1 fruit fly cellular context compared by ENCODE assay signal in the genomic region with DNA sequence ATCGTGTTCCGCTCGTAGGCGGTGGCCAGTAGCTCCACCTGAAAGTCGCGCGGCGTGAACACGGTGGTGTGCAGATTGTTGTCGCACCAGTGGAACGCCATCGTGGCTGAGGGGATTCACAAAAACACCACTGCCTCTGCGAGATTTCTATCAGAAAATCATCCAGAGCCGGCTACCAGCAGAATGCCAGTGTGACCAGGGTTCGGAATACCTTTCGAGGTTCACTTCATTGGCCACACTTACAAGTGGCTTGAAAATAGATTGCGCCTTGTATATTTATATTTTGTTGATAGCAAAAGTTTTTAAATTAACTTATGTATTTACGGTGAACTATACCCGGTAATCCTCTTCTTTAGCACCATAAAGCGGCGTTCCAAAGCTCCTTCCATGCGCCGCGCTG.
TF ChIP-seq lines count a peak whose summit lies in the region.

Dcr-1 (minus strand) TSS at position 162 of the 400 bp plus-strand sequence.
CG6985 (plus strand) TSS at position 221 of the 400 bp plus-strand sequence.

TF ChIP-seq in whole organism, embryonic, 481 proteins besides CTCF, POLR2A, EP300 and RAD21 (continued from another document and continues in another):
- TF ChIP-seq bab2 (GFP tag; optimal IDR thresholded peaks at IDR 0.05; lab: Kevin White, UChicago): no peak
- peak; percentile 81 for TF ChIP-seq E2f2 (GFP tag; IDR thresholded peaks at IDR 0.05; lab: Robert Waterston, UW)
- 0 out of 4 replicates have a peak, but pooled peaks have one; percentile 23 for TF ChIP-seq Dll (GFP tag; IDR thresholded peaks at IDR 0.05; lab: Robert Waterston, UW; ENCODE audit: partially characterized antibody)
- TF ChIP-seq pzg (GFP tag; optimal IDR thresholded peaks at IDR 0.05; lab: Kevin White, UChicago): peak; percentile 42
- no peak for TF ChIP-seq CG12299 (tag; optimal IDR thresholded peaks at IDR 0.05; lab: Kevin White, UChicago)
- TF ChIP-seq ase (GFP tag; IDR thresholded peaks at IDR 0.05; lab: Robert Waterston, UW): no peak
- TF ChIP-seq CG2129 (GFP tag; IDR thresholded peaks at IDR 0.05; lab: Robert Waterston, UW; ENCODE audit: partially characterized antibody): no peak
- TF ChIP-seq CG6683 (GFP tag; optimal IDR thresholded peaks at IDR 0.05; lab: Kevin White, UChicago): no peak
- no peak for TF ChIP-seq eve (GFP tag; optimal IDR thresholded peaks at IDR 0.05; lab: Kevin White, UChicago)
- no peak for TF ChIP-seq bcd (GFP tag; optimal IDR thresholded peaks at IDR 0.05; lab: Kevin White, UChicago)
- no peak for TF ChIP-seq fd102C (GFP tag; optimal IDR thresholded peaks at IDR 0.05; lab: Kevin White, UChicago)
- no peak for TF ChIP-seq Xbp1 (GFP tag; optimal IDR thresholded peaks at IDR 0.05; lab: Kevin White, UChicago)
- TF ChIP-seq gcm2 (GFP tag; optimal IDR thresholded peaks at IDR 0.05; lab: Kevin White, UChicago): no peak
- no peak for TF ChIP-seq zen (tag; optimal IDR thresholded peaks at IDR 0.05; lab: Kevin White, UChicago)
- TF ChIP-seq CG16813 (GFP tag; IDR thresholded peaks at IDR 0.05; lab: Robert Waterston, UW; ENCODE audit: partially characterized antibody): no peak
- no peak for TF ChIP-seq E2f1 (GFP tag; IDR thresholded peaks at IDR 0.05; lab: Robert Waterston, UW)
- no peak for TF ChIP-seq Bgb (GFP tag; IDR thresholded peaks at IDR 0.05; lab: Robert Waterston, UW; ENCODE audit: partially characterized antibody)
- TF ChIP-seq Hsf (GFP tag; optimal IDR thresholded peaks at IDR 0.05; lab: Kevin White, UChicago): no peak
- TF ChIP-seq Hmr (GFP tag; optimal IDR thresholded peaks at IDR 0.05; lab: Kevin White, UChicago): no peak
- no peak for TF ChIP-seq gt (GFP tag; IDR thresholded peaks at IDR 0.05; lab: Robert Waterston, UW)
- no peak for TF ChIP-seq caup (GFP tag; optimal IDR thresholded peaks at IDR 0.05; lab: Kevin White, UChicago; ENCODE audit: severe bottlenecking)
- TF ChIP-seq Camta (GFP tag; optimal IDR thresholded peaks at IDR 0.05; lab: Kevin White, UChicago): no peak
- TF ChIP-seq Tbp (GFP tag; optimal IDR thresholded peaks at IDR 0.05; lab: Kevin White, UChicago): no peak
- TF ChIP-seq vnd (GFP tag; IDR thresholded peaks at IDR 0.05; lab: Robert Waterston, UW; ENCODE audit: partially characterized antibody): peak; percentile 29; the same call in 1 of the 3 replicates
- TF ChIP-seq CG13775 (GFP tag; optimal IDR thresholded peaks at IDR 0.05; lab: Kevin White, UChicago): no peak
- TF ChIP-seq Taf1 (GFP tag; IDR thresholded peaks at IDR 0.05; lab: Robert Waterston, UW): no peak
- TF ChIP-seq Drgx (GFP tag; IDR thresholded peaks at IDR 0.05; lab: Robert Waterston, UW): no peak
- peak; percentile 40 for TF ChIP-seq CG13287 (GFP tag; IDR thresholded peaks at IDR 0.05; lab: Robert Waterston, UW; ENCODE audit: partially characterized antibody)
- TF ChIP-seq CG12942 (GFP tag; optimal IDR thresholded peaks at IDR 0.05; lab: Kevin White, UChicago): no peak
- TF ChIP-seq mam (GFP tag; optimal IDR thresholded peaks at IDR 0.05; lab: Kevin White, UChicago): no peak
- no peak for TF ChIP-seq Eip74EF (GFP tag; optimal IDR thresholded peaks at IDR 0.05; lab: Kevin White, UChicago)
- no peak for TF ChIP-seq Oli (tag; optimal IDR thresholded peaks at IDR 0.05; lab: Kevin White, UChicago)
- no peak for TF ChIP-seq crol (GFP tag; IDR thresholded peaks at IDR 0.05; lab: Robert Waterston, UW)
- no peak for TF ChIP-seq CG1529 (GFP tag; optimal IDR thresholded peaks at IDR 0.05; lab: Kevin White, UChicago)
- TF ChIP-seq CG10959 (GFP tag; IDR thresholded peaks at IDR 0.05; lab: Robert Waterston, UW): no peak
- TF ChIP-seq sc (optimal IDR thresholded peaks at IDR 0.05; lab: Kevin White, UChicago): no peak
- TF ChIP-seq sc (GFP tag; optimal IDR thresholded peaks at IDR 0.05; lab: Kevin White, UChicago): no peak
- TF ChIP-seq CG14441 (GFP tag; IDR thresholded peaks at IDR 0.05; lab: Robert Waterston, UW): no peak
- TF ChIP-seq ATbp (GFP tag; optimal IDR thresholded peaks at IDR 0.05; lab: Kevin White, UChicago): no peak
- TF ChIP-seq CG11696 (GFP tag; IDR thresholded peaks at IDR 0.05; lab: Robert Waterston, UW): no peak
- TF ChIP-seq CG13123 (GFP tag; optimal IDR thresholded peaks at IDR 0.05; lab: Kevin White, UChicago): no peak
- no peak for TF ChIP-seq Aef1 (GFP tag; IDR thresholded peaks at IDR 0.05; lab: Robert Waterston, UW)
- no peak for TF ChIP-seq CG16779 (GFP tag; IDR thresholded peaks at IDR 0.05; lab: Robert Waterston, UW)
- TF ChIP-seq CG8765 (GFP tag; IDR thresholded peaks at IDR 0.05; lab: Robert Waterston, UW): no peak
- no peak for TF ChIP-seq slou (GFP tag; optimal IDR thresholded peaks at IDR 0.05; lab: Kevin White, UChicago)
- TF ChIP-seq cwo (GFP tag; optimal IDR thresholded peaks at IDR 0.05; lab: Kevin White, UChicago): no peak
- TF ChIP-seq jing (GFP tag; optimal IDR thresholded peaks at IDR 0.05; lab: Kevin White, UChicago): no peak
- no peak for TF ChIP-seq salm (tag; optimal IDR thresholded peaks at IDR 0.05; lab: Kevin White, UChicago)
- no peak for TF ChIP-seq Side (GFP tag; optimal IDR thresholded peaks at IDR 0.05; lab: Kevin White, UChicago)
- no peak for TF ChIP-seq CG16815 (GFP tag; optimal IDR thresholded peaks at IDR 0.05; lab: Kevin White, UChicago)
- TF ChIP-seq crc (GFP tag; optimal IDR thresholded peaks at IDR 0.05; lab: Kevin White, UChicago): no peak
- no peak for TF ChIP-seq zf30C (GFP tag; optimal IDR thresholded peaks at IDR 0.05; lab: Kevin White, UChicago)
- no peak for TF ChIP-seq CG2120 (GFP tag; optimal IDR thresholded peaks at IDR 0.05; lab: Kevin White, UChicago)
- peak; percentile 45; the same call in 1 of the 2 replicates for TF ChIP-seq sna (GFP tag; IDR thresholded peaks at IDR 0.05; lab: Robert Waterston, UW; ENCODE audit: partially characterized antibody)
- no peak for TF ChIP-seq Dfd (GFP tag; optimal IDR thresholded peaks at IDR 0.05; lab: Kevin White, UChicago)
- no peak for TF ChIP-seq nau (GFP tag; optimal IDR thresholded peaks at IDR 0.05; lab: Kevin White, UChicago)
- no peak for TF ChIP-seq CG12659 (GFP tag; optimal IDR thresholded peaks at IDR 0.05; lab: Kevin White, UChicago)
- TF ChIP-seq Gsc (GFP tag; IDR thresholded peaks at IDR 0.05; lab: Robert Waterston, UW): no peak
- TF ChIP-seq Xrp1 (GFP tag; IDR thresholded peaks at IDR 0.05; lab: Robert Waterston, UW): no peak
- no peak for TF ChIP-seq ara (GFP tag; IDR thresholded peaks at IDR 0.05; lab: Robert Waterston, UW)
- no peak for TF ChIP-seq CG7786 (GFP tag; optimal IDR thresholded peaks at IDR 0.05; lab: Kevin White, UChicago)
- no peak for TF ChIP-seq CG32532 (GFP tag; IDR thresholded peaks at IDR 0.05; lab: Robert Waterston, UW)
- TF ChIP-seq CG6854 (GFP tag; optimal IDR thresholded peaks at IDR 0.05; lab: Kevin White, UChicago): no peak
- no peak for TF ChIP-seq dati (GFP tag; IDR thresholded peaks at IDR 0.05; lab: Robert Waterston, UW)
- 0 out of 3 replicates have a peak, but pooled peaks have one; percentile 20 for TF ChIP-seq zen2 (GFP tag; IDR thresholded peaks at IDR 0.05; lab: Robert Waterston, UW; ENCODE audit: partially characterized antibody)
- no peak for TF ChIP-seq Mrtf (GFP tag; IDR thresholded peaks at IDR 0.05; lab: Robert Waterston, UW)
- no peak for TF ChIP-seq CG13424 (tag; optimal IDR thresholded peaks at IDR 0.05; lab: Kevin White, UChicago)
- TF ChIP-seq CG43689 (GFP tag; IDR thresholded peaks at IDR 0.05; lab: Robert Waterston, UW): no peak
- no peak for TF ChIP-seq oc (tag; optimal IDR thresholded peaks at IDR 0.05; lab: Kevin White, UChicago)
- TF ChIP-seq ssp (GFP tag; IDR thresholded peaks at IDR 0.05; lab: Robert Waterston, UW): no peak
- peak; percentile 64 for TF ChIP-seq Dp (GFP tag; optimal IDR thresholded peaks at IDR 0.05; lab: Kevin White, UChicago)
- TF ChIP-seq CG17829 (tag; optimal IDR thresholded peaks at IDR 0.05; lab: Kevin White, UChicago): no peak
- TF ChIP-seq CG12391 (tag; optimal IDR thresholded peaks at IDR 0.05; lab: Kevin White, UChicago): no peak
- no peak for TF ChIP-seq CG5180 (GFP tag; optimal IDR thresholded peaks at IDR 0.05; lab: Kevin White, UChicago)
- TF ChIP-seq CG4282 (GFP tag; optimal IDR thresholded peaks at IDR 0.05; lab: Kevin White, UChicago): no peak
- no peak for TF ChIP-seq CG10366 (GFP tag; IDR thresholded peaks at IDR 0.05; lab: Robert Waterston, UW)
- no peak for TF ChIP-seq corto (GFP tag; optimal IDR thresholded peaks at IDR 0.05; lab: Kevin White, UChicago)
- no peak for TF ChIP-seq run (tag; optimal IDR thresholded peaks at IDR 0.05; lab: Kevin White, UChicago)
- TF ChIP-seq Atf3 (GFP tag; optimal IDR thresholded peaks at IDR 0.05; lab: Kevin White, UChicago): no peak
- TF ChIP-seq B-H1 (GFP tag; IDR thresholded peaks at IDR 0.05; lab: Robert Waterston, UW): no peak
- TF ChIP-seq trh (GFP tag; optimal IDR thresholded peaks at IDR 0.05; lab: Kevin White, UChicago): no peak
- no peak for TF ChIP-seq tup (GFP tag; optimal IDR thresholded peaks at IDR 0.05; lab: Kevin White, UChicago)
- peak; percentile 54; the same call in 1 of the 3 replicates for TF ChIP-seq CG34422 (GFP tag; IDR thresholded peaks at IDR 0.05; lab: Robert Waterston, UW)
- TF ChIP-seq CG6654 (GFP tag; optimal IDR thresholded peaks at IDR 0.05; lab: Kevin White, UChicago): no peak
- no peak for TF ChIP-seq z (GFP tag; IDR thresholded peaks at IDR 0.05; lab: Robert Waterston, UW)
- no peak for TF ChIP-seq Hr51 (GFP tag; optimal IDR thresholded peaks at IDR 0.05; lab: Kevin White, UChicago)
- TF ChIP-seq CG4617 (GFP tag; optimal IDR thresholded peaks at IDR 0.05; lab: Kevin White, UChicago; ENCODE audit: borderline replicate concordance): peak; percentile 56
- TF ChIP-seq CG1233 (GFP tag; optimal IDR thresholded peaks at IDR 0.05; lab: Kevin White, UChicago): no peak
- no peak for TF ChIP-seq CG9727 (GFP tag; optimal IDR thresholded peaks at IDR 0.05; lab: Kevin White, UChicago)
- TF ChIP-seq sim (GFP tag; IDR thresholded peaks at IDR 0.05; lab: Robert Waterston, UW): no peak
- no peak for TF ChIP-seq seq (GFP tag; IDR thresholded peaks at IDR 0.05; lab: Robert Waterston, UW)
- no peak for TF ChIP-seq CG8944 (GFP tag; optimal IDR thresholded peaks at IDR 0.05; lab: Kevin White, UChicago)
- no peak for TF ChIP-seq CG10654 (GFP tag; optimal IDR thresholded peaks at IDR 0.05; lab: Kevin White, UChicago)
- TF ChIP-seq aop (GFP tag; IDR thresholded peaks at IDR 0.05; lab: Robert Waterston, UW): no peak
- peak; percentile 88 for TF ChIP-seq MBD-R2 (GFP tag; IDR thresholded peaks at IDR 0.05; lab: Robert Waterston, UW)
- TF ChIP-seq lilli (GFP tag; optimal IDR thresholded peaks at IDR 0.05; lab: Kevin White, UChicago): no peak
- no peak for TF ChIP-seq CG31388 (GFP tag; optimal IDR thresholded peaks at IDR 0.05; lab: Kevin White, UChicago)
- no peak for TF ChIP-seq Fer1 (GFP tag; optimal IDR thresholded peaks at IDR 0.05; lab: Kevin White, UChicago)
- TF ChIP-seq gsb-n (tag; optimal IDR thresholded peaks at IDR 0.05; lab: Kevin White, UChicago): no peak
- TF ChIP-seq pros (GFP tag; optimal IDR thresholded peaks at IDR 0.05; lab: Kevin White, UChicago): no peak
- no peak for TF ChIP-seq Sox100B (GFP tag; optimal IDR thresholded peaks at IDR 0.05; lab: Kevin White, UChicago)
- TF ChIP-seq bigmax (GFP tag; optimal IDR thresholded peaks at IDR 0.05; lab: Kevin White, UChicago): no peak
- no peak for TF ChIP-seq CG17568 (GFP tag; optimal IDR thresholded peaks at IDR 0.05; lab: Kevin White, UChicago)
- no peak for TF ChIP-seq CG18476 (GFP tag; optimal IDR thresholded peaks at IDR 0.05; lab: Kevin White, UChicago)
- TF ChIP-seq Meics (GFP tag; optimal IDR thresholded peaks at IDR 0.05; lab: Kevin White, UChicago): no peak
- no peak for TF ChIP-seq dimm (GFP tag; IDR thresholded peaks at IDR 0.05; lab: Robert Waterston, UW)
- no peak for TF ChIP-seq CG3726 (GFP tag; IDR thresholded peaks at IDR 0.05; lab: Robert Waterston, UW)
- TF ChIP-seq Nf-YB (GFP tag; optimal IDR thresholded peaks at IDR 0.05; lab: Kevin White, UChicago): no peak
- TF ChIP-seq CG17612 (GFP tag; IDR thresholded peaks at IDR 0.05; lab: Robert Waterston, UW): no peak
- peak; percentile 50 for TF ChIP-seq CG14710 (tag; optimal IDR thresholded peaks at IDR 0.05; lab: Kevin White, UChicago)
- no peak for TF ChIP-seq CG9437 (GFP tag; optimal IDR thresholded peaks at IDR 0.05; lab: Kevin White, UChicago)
- no peak for TF ChIP-seq CG6254 (GFP tag; optimal IDR thresholded peaks at IDR 0.05; lab: Kevin White, UChicago)
- no peak for TF ChIP-seq so (GFP tag; IDR thresholded peaks at IDR 0.05; lab: Robert Waterston, UW)
- TF ChIP-seq mld (GFP tag; IDR thresholded peaks at IDR 0.05; lab: Robert Waterston, UW; ENCODE audit: partially characterized antibody): 0 out of 3 replicates have a peak, but pooled peaks have one; percentile 24
- TF ChIP-seq repo (GFP tag; optimal IDR thresholded peaks at IDR 0.05; lab: Kevin White, UChicago): no peak
- TF ChIP-seq HmgZ (tag; optimal IDR thresholded peaks at IDR 0.05; lab: Kevin White, UChicago): peak; percentile 11
- no peak for TF ChIP-seq lov (optimal IDR thresholded peaks at IDR 0.05; lab: Kevin White, UChicago)
- no peak for TF ChIP-seq lov (GFP tag; IDR thresholded peaks at IDR 0.05; lab: Robert Waterston, UW)
- no peak for TF ChIP-seq en (GFP tag; optimal IDR thresholded peaks at IDR 0.05; lab: Kevin White, UChicago)
- no peak for TF ChIP-seq CG3163 (GFP tag; optimal IDR thresholded peaks at IDR 0.05; lab: Kevin White, UChicago)
- TF ChIP-seq Neu2 (GFP tag; optimal IDR thresholded peaks at IDR 0.05; lab: Kevin White, UChicago; ENCODE audit: borderline replicate concordance): no peak
- no peak for TF ChIP-seq Asciz (GFP tag; optimal IDR thresholded peaks at IDR 0.05; lab: Kevin White, UChicago)
- peak; percentile 26; the same call in 1 of the 3 replicates for TF ChIP-seq CG7963 (GFP tag; IDR thresholded peaks at IDR 0.05; lab: Robert Waterston, UW; ENCODE audit: partially characterized antibody)
- no peak for TF ChIP-seq Hey (tag; optimal IDR thresholded peaks at IDR 0.05; lab: Kevin White, UChicago)
- peak; percentile 20 for TF ChIP-seq CG17186 (GFP tag; optimal IDR thresholded peaks at IDR 0.05; lab: Kevin White, UChicago)
- TF ChIP-seq Scr (GFP tag; IDR thresholded peaks at IDR 0.05; lab: Robert Waterston, UW; ENCODE audit: partially characterized antibody): peak; percentile 32
- TF ChIP-seq CG4820 (GFP tag; optimal IDR thresholded peaks at IDR 0.05; lab: Kevin White, UChicago): no peak
- TF ChIP-seq Ets97D (GFP tag; optimal IDR thresholded peaks at IDR 0.05; lab: Kevin White, UChicago): no peak
- no peak for TF ChIP-seq CG8359 (GFP tag; optimal IDR thresholded peaks at IDR 0.05; lab: Kevin White, UChicago; ENCODE audit: borderline replicate concordance)
- TF ChIP-seq hbn (GFP tag; IDR thresholded peaks at IDR 0.05; lab: Robert Waterston, UW; ENCODE audit: partially characterized antibody): peak; percentile 28; the same call in 1 of the 2 replicates
